Fruit fly (Drosophila melanogaster) whole organism: Measurements from ENCODE around the gene aux.

Experiments
- CG8478 ChIP-seq: fragments of >200 bp; optimal IDR thresholded peaks from 2 replicates; lab custom pipeline; 2018; ENCODE audit warnings: inconsistent platforms
- Dll ChIP-seq: fragments of >200 bp; optimal IDR thresholded peaks from 2 replicates; lab custom pipeline; 2017
- EcR ChIP-seq, 2 experiments: fragments of >200 bp; optimal IDR thresholded peaks; 2 replicates each; lab custom pipeline; 2017; ENCODE audit warnings: missing biosample characterization in 2 of 2, missing genetic modification characterization in 2 of 2, missing genetic modification reagents in 2 of 2
- pan ChIP-seq: fragments of >200 bp; optimal IDR thresholded peaks from 2 replicates; lab custom pipeline; 2017
- psq ChIP-seq: fragments of >200 bp; optimal IDR thresholded peaks from 2 replicates; lab custom pipeline; 2017
- usp ChIP-seq: fragments of >200 bp; optimal IDR thresholded peaks from 2 replicates; lab custom pipeline; 2017; ENCODE audit warnings: missing biosample characterization, missing genetic modification characterization, mixed read lengths

The aux gene

DNA sequence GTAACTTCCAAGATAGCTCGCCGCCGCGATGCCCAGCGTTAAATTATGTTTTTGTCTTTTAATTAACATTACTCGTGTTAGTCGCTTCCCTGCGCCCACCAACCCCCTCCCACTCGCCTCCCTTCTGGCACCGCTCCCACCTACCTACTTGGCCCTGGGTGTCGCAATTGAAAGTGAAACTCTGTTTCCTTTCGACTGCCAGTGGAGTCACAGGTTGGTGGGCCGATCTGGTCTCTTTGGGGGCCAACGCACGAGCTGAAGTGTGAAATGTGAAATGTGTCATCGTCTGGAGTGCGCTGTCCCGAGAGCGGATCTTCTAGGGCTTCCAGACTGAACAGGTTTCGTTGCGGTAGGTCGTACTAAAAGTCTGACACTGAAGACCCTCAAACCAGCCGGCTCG, 3.0 kb downstream of the aux start:
- TF ChIP-seq Dll = peak; percentile 14
- TF ChIP-seq psq (lab: Kevin White, UChicago) = no peak

DNA sequence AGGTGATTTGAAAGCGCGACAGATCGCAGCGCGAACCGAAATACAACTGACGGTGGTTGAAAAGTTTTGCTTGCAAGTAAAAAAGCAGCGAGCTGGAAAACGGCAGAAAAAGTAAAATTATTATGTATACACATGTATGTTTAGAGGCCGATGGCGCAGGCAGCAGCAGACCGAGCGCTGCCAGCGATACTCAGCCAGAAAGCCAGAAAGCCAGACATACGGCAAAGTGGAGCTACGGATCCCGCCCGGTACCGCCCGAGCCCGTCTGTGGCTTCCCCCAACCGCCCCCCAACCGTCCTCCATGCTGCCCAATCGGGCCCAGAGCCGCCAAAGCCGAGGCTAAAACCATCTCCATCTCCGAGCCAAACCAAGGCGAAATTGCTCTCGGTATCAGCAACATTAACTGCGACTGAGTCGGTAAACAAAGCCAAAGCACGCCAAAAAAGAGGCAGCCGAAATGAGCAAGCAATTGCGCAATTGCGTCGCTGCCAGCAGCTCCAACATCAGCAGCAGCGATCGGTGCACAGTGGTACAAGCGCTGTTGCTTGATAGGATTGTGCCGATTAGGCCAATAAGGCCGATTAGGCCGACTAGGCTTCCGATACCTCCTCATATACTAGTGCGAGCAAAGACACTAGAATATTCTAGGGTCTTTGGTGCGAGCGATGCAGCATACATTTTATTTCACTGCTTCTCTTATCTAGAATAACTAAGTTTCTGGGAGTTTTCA, 3.8 kb downstream of the aux start, which contains the start of gene CG14636:
Gene CG14636, minus strand, starts transcription at position 51 of the 730 bp plus-strand sequence.
- TF ChIP-seq Dll (peak; percentile 18), psq (lab: Kevin White, UChicago) (no peak), EcR (GFP tag; optimal IDR thresholded peaks at IDR 0.05; lab: Kevin White, UChicago) (no peak), usp (GFP tag; lab: Kevin White, UChicago) (no peak), CG8478 (lab: Kevin White, UChicago) (no peak), pan (lab: Kevin White, UChicago) (no peak)

- TF ChIP-seq psq (lab: Kevin White, UChicago) (no peak), usp (GFP tag; lab: Kevin White, UChicago) (no peak), CG8478 (lab: Kevin White, UChicago) (no peak), Dll (no peak), pan (lab: Kevin White, UChicago) (no peak), EcR (GFP tag; optimal IDR thresholded peaks at IDR 0.05; lab: Kevin White, UChicago) (no peak)
These were observed 8.4 kb downstream of the aux start, which contains the start of gene CG31516 for dm6 chr3R:4220030-4220429. Gene CG31516 (minus strand): TSS chr3R:4220130.

- TF ChIP-seq EcR (GFP tag; optimal IDR thresholded peaks at IDR 0.05; lab: Kevin White, UChicago) (no peak), pan (lab: Kevin White, UChicago) (no peak), usp (GFP tag; lab: Kevin White, UChicago) (no peak), Dll (no peak), psq (lab: Kevin White, UChicago) (no peak), CG8478 (lab: Kevin White, UChicago) (no peak)
These were observed 9.2 kb downstream of the aux start for dm6 chr3R:4220780-4221179.

DNA sequence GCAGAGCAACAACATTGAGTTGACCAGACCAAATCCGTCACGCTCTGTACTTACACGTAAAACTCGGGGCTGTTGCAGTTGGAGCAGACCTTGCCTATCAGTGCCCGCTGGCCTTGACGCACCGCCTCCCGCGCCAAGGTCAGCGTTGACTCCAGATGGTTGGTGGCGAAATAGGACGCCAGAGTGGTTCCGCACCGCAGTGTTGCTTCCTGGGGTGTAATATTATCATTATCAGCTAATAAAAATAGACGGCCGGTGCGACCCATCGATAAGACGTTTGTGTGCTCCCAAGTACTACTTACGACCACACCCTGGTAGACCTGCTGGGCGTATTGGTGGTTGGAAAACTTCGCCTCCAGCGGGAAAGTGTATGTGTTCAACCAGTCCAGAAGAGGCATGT, 16.8 kb downstream of the aux start:
- TF ChIP-seq pan (lab: Kevin White, UChicago) (no peak), usp (GFP tag; lab: Kevin White, UChicago) (no peak), psq (lab: Kevin White, UChicago) (no peak), EcR (GFP tag; optimal IDR thresholded peaks at IDR 0.05; lab: Kevin White, UChicago) (no peak), Dll (no peak), CG8478 (lab: Kevin White, UChicago) (no peak)

DNA sequence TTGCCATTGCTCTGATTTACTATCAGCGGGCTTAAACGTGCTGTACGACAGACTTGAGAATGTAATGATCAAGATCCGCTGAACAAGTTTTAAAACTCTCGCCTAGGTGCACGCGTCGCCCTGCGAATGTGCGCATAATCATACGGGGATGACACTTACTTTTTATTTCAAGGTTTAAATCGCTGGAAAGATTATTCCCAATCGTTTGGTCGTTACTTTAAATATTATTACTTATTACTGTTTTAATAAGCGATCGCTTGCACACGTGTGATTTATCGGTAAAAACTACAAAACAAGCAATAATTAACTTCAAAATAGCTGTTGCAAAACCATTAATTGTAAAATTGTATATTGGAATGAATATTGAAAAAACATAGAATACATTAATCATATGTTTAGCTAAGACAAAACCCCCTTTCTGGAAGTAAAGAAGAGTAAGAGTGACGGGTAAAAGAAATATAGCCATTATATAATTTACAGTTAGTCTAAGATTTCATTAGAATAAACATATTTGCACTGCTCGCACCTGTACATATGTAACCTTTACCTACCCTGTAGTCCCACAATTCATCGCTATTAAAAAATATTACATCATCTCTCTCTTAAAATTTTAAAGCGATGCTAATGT, 17.7 kb downstream of the aux start, which contains the start of gene DhpD:
Gene DhpD, minus strand, starts transcription at position 102 of the 628 bp plus-strand sequence.
- TF ChIP-seq CG8478 (lab: Kevin White, UChicago) (no peak), Dll (no peak), psq (lab: Kevin White, UChicago) (no peak), pan (lab: Kevin White, UChicago) (no peak), usp (GFP tag; lab: Kevin White, UChicago) (no peak), EcR (GFP tag; optimal IDR thresholded peaks at IDR 0.05; lab: Kevin White, UChicago) (no peak)

- TF ChIP-seq Dll (no peak), psq (lab: Kevin White, UChicago) (no peak), pan (lab: Kevin White, UChicago) (no peak), usp (GFP tag; lab: Kevin White, UChicago) (no peak), EcR (GFP tag; optimal IDR thresholded peaks at IDR 0.05; lab: Kevin White, UChicago) (no peak), CG8478 (lab: Kevin White, UChicago) (no peak)
These were observed 20.8 kb downstream of the aux start, which contains the start of gene CG14641 for dm6 chr3R:4232139-4233017. Gene CG14641 (minus strand): TSS chr3R:4232342.

- no peak for TF ChIP-seq usp (GFP tag; lab: Kevin White, UChicago)
- no peak for TF ChIP-seq Dll
- TF ChIP-seq CG8478 (lab: Kevin White, UChicago) = no peak
- TF ChIP-seq pan (lab: Kevin White, UChicago) = no peak
- no peak for TF ChIP-seq EcR (GFP tag; optimal IDR thresholded peaks at IDR 0.05; lab: Kevin White, UChicago)
- no peak for TF ChIP-seq psq (lab: Kevin White, UChicago)
These were observed 21.4 kb downstream of the aux start, which contains the start of gene abs for dm6 chr3R:4233018-4233385. Gene abs (plus strand): TSS chr3R:4233047.

- TF ChIP-seq usp (GFP tag; lab: Kevin White, UChicago) (no peak), CG8478 (lab: Kevin White, UChicago) (no peak), Dll (no peak), pan (lab: Kevin White, UChicago) (no peak), psq (lab: Kevin White, UChicago) (no peak), EcR (GFP tag; optimal IDR thresholded peaks at IDR 0.05; lab: Kevin White, UChicago) (no peak)
These were observed 23.5 kb downstream of the aux start, which contains the start of gene Gel for dm6 chr3R:4234991-4235553. Gene Gel (plus strand): TSS chr3R:4235217.

DNA sequence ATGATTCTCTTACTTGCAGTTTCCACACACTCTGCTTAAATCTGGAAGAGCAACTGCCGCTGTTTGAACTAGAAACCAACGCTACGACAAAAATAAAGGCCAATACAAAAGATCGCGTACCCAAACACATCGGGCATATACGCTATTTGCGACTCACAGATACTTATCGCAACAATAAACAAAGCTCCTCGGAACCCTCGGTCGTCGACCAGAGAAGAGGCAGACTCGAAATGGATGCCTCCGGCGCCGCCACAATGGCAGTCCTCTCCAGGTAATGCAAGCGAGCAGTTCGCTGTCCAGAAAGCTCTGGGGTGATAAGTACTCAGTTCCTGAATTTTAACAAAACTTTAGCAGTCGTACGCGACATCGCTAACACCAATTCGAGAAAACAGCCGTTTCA, 25.0 kb downstream of the aux start:
- no peak for TF ChIP-seq usp (GFP tag; lab: Kevin White, UChicago)
- TF ChIP-seq Dll = no peak
- TF ChIP-seq CG8478 (lab: Kevin White, UChicago) = no peak
- no peak for TF ChIP-seq psq (lab: Kevin White, UChicago)
- no peak for TF ChIP-seq pan (lab: Kevin White, UChicago)
- no peak for TF ChIP-seq EcR (GFP tag; optimal IDR thresholded peaks at IDR 0.05; lab: Kevin White, UChicago)
